Worm (Caenorhabditis elegans): ENCODE data around the gene F11C7.2.

F11C7.2 gene

ce11 chrX:17385102-17385501 is 11.5 kb upstream of the F11C7.2 start (continued):
- TF ChIP-seq zip-2 (tag; optimal IDR thresholded peaks at IDR 0.05) (no peak), spr-3 (GFP tag; optimal IDR thresholded peaks at IDR 0.05) (no peak), tag-97 (GFP tag; IDR thresholded peaks at IDR 0.05) (no peak), zfp-2 (tag; optimal IDR thresholded peaks at IDR 0.05) (no peak), lin-38 (GFP tag; IDR thresholded peaks at IDR 0.05) (no peak), ceh-28 (tag; optimal IDR thresholded peaks at IDR 0.05) (no peak), tra-1 (GFP tag; IDR thresholded peaks at IDR 0.05) (no peak), mep-1 (tag; optimal IDR thresholded peaks at IDR 0.05) (no peak)

DNA sequence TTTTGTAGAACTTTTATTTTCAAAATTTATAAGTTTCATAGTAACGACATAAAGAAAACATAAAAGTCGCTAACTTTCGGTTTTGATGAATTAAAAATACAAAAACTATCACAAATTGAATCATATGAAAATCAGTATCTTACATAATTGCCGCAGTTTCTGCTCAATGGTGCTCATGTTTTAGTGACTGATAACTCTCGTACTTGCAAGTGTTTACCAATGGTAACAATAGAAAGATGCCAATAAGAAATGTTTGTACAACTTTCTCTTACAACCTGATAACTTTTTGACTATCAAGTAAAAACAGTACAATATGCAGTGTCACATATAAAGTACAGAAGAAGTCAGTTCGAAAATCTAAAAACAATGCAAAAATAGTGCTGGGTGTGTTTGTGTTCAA is 10.5 kb upstream of the F11C7.2 start:
- TF ChIP-seq nhr-28 (tag; optimal IDR thresholded peaks at IDR 0.05) (peak; percentile 1), egl-27 (tag; optimal IDR thresholded peaks at IDR 0.05) (no peak), cey-2 (tag; optimal IDR thresholded peaks at IDR 0.05; ENCODE audit: borderline replicate concordance, insufficient read depth) (no peak), R02D3.7 (tag; optimal IDR thresholded peaks at IDR 0.05) (no peak), unc-62 (GFP tag; optimal IDR thresholded peaks at IDR 0.05 in 1 of 2) (peak in 1 of 2 experiments; percentile 78), unc-62 (tag; optimal IDR thresholded peaks at IDR 0.05) (no peak), lin-13 (GFP tag; optimal IDR thresholded peaks at IDR 0.05) (no peak), mxl-3 (GFP tag; optimal IDR thresholded peaks at IDR 0.05) (no peak), nhr-10 (tag; optimal IDR thresholded peaks at IDR 0.05) (no peak), egl-43 (GFP tag; IDR thresholded peaks at IDR 0.05) (no peak), ceh-44 (GFP tag; IDR thresholded peaks at IDR 0.05) (no peak), daf-16 (GFP tag; optimal IDR thresholded peaks at IDR 0.05) (no peak), daf-16 (tag; optimal IDR thresholded peaks at IDR 0.05) (peak; percentile 81), pqm-1 (tag; optimal IDR thresholded peaks at IDR 0.05) (peak; percentile 53), daf-12 (tag; optimal IDR thresholded peaks at IDR 0.05) (no peak), mdt-29 (GFP tag; IDR thresholded peaks at IDR 0.05) (no peak), F49E8.2 (tag; optimal IDR thresholded peaks at IDR 0.05; ENCODE audit: borderline replicate concordance) (no peak), nhr-48 (tag; optimal IDR thresholded peaks at IDR 0.05) (no peak), fos-1 (tag; optimal IDR thresholded peaks at IDR 0.05) (no peak), ztf-11 (tag; optimal IDR thresholded peaks at IDR 0.05) (no peak), vab-7 (GFP tag; IDR thresholded peaks at IDR 0.05) (no peak)

DNA sequence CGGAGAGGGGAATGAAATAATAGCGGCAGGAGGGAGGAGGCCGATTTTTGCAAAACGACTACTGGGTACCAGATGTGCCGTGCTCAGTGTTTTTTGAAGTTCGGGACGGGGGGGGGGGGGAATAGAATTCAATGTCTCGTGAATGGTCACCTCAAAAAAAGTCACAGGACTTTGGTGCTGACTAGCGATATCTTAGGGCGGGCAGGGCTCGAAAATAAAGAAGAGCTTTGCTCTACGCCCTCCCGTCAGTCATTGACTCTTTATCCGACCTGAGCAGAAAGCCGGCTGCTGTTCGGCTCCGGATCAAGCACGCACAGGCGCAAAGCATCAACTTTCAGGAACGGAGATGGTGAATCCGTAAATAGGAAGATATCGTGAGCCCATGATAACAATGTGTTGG is 6.1 kb upstream of the F11C7.2 start:
- TF ChIP-seq ztf-7 (tag; optimal IDR thresholded peaks at IDR 0.05) = no peak
- TF ChIP-seq unc-62 (GFP tag; optimal IDR thresholded peaks at IDR 0.05 in 1 of 2) = peak in 1 of 2 experiments; percentile 96
- TF ChIP-seq unc-62 (tag; optimal IDR thresholded peaks at IDR 0.05) = no peak
- peak; percentile 43 for TF ChIP-seq set-16 (GFP tag; IDR thresholded peaks at IDR 0.05)

ce11 chrX:17391515-17391914 is 5.1 kb upstream of the F11C7.2 start, which contains the start of gene F10D7.5:
F10D7.5 (minus strand) TSS chrX:17391615.
- no peak for TF ChIP-seq Y105C5A.15 (GFP tag; IDR thresholded peaks at IDR 0.05)
- no peak for TF ChIP-seq lin-15B (tag; optimal IDR thresholded peaks at IDR 0.05)
- TF ChIP-seq php-3 (GFP tag; IDR thresholded peaks at IDR 0.05) = no peak
- TF ChIP-seq pqm-1 (tag; optimal IDR thresholded peaks at IDR 0.05) = no peak
- TF ChIP-seq dpl-1 (GFP tag; optimal IDR thresholded peaks at IDR 0.05) = no peak
- TF ChIP-seq lin-13 (GFP tag; optimal IDR thresholded peaks at IDR 0.05) = no peak
- no peak for TF ChIP-seq nhr-6 (tag; optimal IDR thresholded peaks at IDR 0.05)
- TF ChIP-seq dve-1 (tag; optimal IDR thresholded peaks at IDR 0.05; ENCODE audit: insufficient read depth) = no peak
- TF ChIP-seq arid-1 (GFP tag; conservative IDR thresholded peaks at IDR 0.05) = no peak
- no peak for TF ChIP-seq gei-8 (GFP tag; optimal IDR thresholded peaks at IDR 0.05)
- TF ChIP-seq unc-62 (GFP tag; optimal IDR thresholded peaks at IDR 0.05 in 1 of 2) = no peak
- TF ChIP-seq unc-62 (tag; optimal IDR thresholded peaks at IDR 0.05) = no peak
- no peak for TF ChIP-seq madf-5 (GFP tag; IDR thresholded peaks at IDR 0.05)
- no peak for TF ChIP-seq Y75B8A.6 (GFP tag; IDR thresholded peaks at IDR 0.05)
- no peak for TF ChIP-seq ceh-32 (tag; optimal IDR thresholded peaks at IDR 0.05; ENCODE audit: poor library complexity)
